Fruit fly (Drosophila melanogaster) whole organism, adult: ENCODE results near the gene CG8560.

Source experiments
- CG1620 ChIP-seq: fragments of 200-800 bp; sonication (Bioruptor generic); optimal IDR thresholded peaks from 2 replicates; lab custom pipeline; 2016; ENCODE audit warnings: missing biosample characterization, missing genetic modification characterization
- CG7101 ChIP-seq: fragments of 200-800 bp; sonication (Bioruptor generic); optimal IDR thresholded peaks from 2 replicates; lab custom pipeline; 2018; ENCODE audit warnings: missing biosample characterization, mild to moderate bottlenecking, missing genetic modification characterization, moderate library complexity
- Clk ChIP-seq: fragments of 200-800 bp; sonication (Bioruptor generic); optimal IDR thresholded peaks from 2 replicates; lab custom pipeline; 2017; ENCODE audit warnings: missing biosample characterization, missing genetic modification characterization
- Crg-1 ChIP-seq: fragments of 200-800 bp; sonication (Bioruptor generic); optimal IDR thresholded peaks from 2 replicates; lab custom pipeline; 2016; ENCODE audit warnings: missing biosample characterization, missing genetic modification characterization
- Hr96 ChIP-seq: fragments of 200-800 bp; sonication (Bioruptor generic); optimal IDR thresholded peaks from 2 replicates; lab custom pipeline; 2016; ENCODE audit warnings: missing biosample characterization, missing genetic modification characterization
- cic ChIP-seq: fragments of 200-800 bp; sonication (Bioruptor generic); optimal IDR thresholded peaks from 2 replicates; lab custom pipeline; 2017; ENCODE audit warnings: missing biosample characterization, mild to moderate bottlenecking, missing genetic modification characterization, moderate library complexity
- cnc ChIP-seq, 2 experiments: fragments of >200 bp; optimal IDR thresholded peaks; 2 replicates each; lab custom pipeline; 2017
- kay ChIP-seq: fragments of 200-800 bp; sonication (Bioruptor generic); peaks from one replicate; lab custom pipeline; 2016; ENCODE audit warnings: missing biosample characterization, missing genetic modification characterization, borderline replicate concordance
- ovo ChIP-seq: fragments of 200-800 bp; sonication (Bioruptor generic); optimal IDR thresholded peaks from 2 replicates; lab custom pipeline; 2016; ENCODE audit warnings: missing biosample characterization, missing genetic modification characterization
- toe ChIP-seq: fragments of 200-800 bp; sonication (Bioruptor generic); optimal IDR thresholded peaks from 2 replicates; lab custom pipeline; 2016; ENCODE audit warnings: missing biosample characterization, missing genetic modification characterization

DNA sequence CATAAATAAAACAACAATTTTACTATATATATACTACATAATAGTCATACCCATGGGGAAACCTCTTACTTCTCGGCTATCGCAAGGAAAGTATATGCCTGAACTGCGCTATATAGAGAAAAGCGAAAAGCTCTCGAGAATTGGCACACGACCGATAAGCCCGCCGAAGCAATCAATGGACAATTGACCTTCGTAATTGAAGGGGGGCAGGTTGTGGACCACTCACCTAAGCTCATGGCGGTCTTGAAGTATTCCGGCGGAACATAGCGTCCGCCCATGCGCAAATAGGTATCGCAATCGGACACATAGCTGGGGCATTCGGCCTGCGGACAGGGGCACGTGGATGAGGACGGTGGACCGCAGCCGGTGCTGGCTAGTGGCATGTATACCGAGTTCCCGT, 23.6 kb downstream of the CG8560 start:
- no peak for TF ChIP-seq CG7101 (tag; lab: Kevin White, UChicago)
- TF ChIP-seq cic (GFP tag; lab: Kevin White, UChicago) = peak; percentile 13
- no peak for TF ChIP-seq toe (GFP tag; lab: Kevin White, UChicago)
- TF ChIP-seq kay (GFP tag; lab: Kevin White, UChicago) = no peak
- TF ChIP-seq Hr96 = no peak
- no peak for TF ChIP-seq cnc (optimal IDR thresholded peaks at IDR 0.05; lab: Kevin White, UChicago)
- no peak for TF ChIP-seq ovo (GFP tag; lab: Kevin White, UChicago)
- TF ChIP-seq Crg-1 = no peak
- no peak for TF ChIP-seq Clk
- no peak for TF ChIP-seq CG1620 (GFP tag; lab: Kevin White, UChicago)
